Fruit fly (Drosophila melanogaster) whole organism, embryonic: ENCODE results near the gene Gpdh1.

Experiments
- BEAF-32 ChIP-seq: fragments of 200-800 bp; sonication (Bioruptor generic); optimal IDR thresholded peaks from 3 replicates; lab custom pipeline; 2017; ENCODE audit warnings: missing biosample characterization, missing genetic modification characterization, mild to moderate bottlenecking, moderate library complexity, missing genetic modification reagents
- CG10267 ChIP-seq: fragments of 200-800 bp; sonication (Bioruptor generic); optimal IDR thresholded peaks from 2 replicates; lab custom pipeline; 2018; ENCODE audit warnings: missing biosample characterization, mild to moderate bottlenecking, missing genetic modification characterization, moderate library complexity
- CG11696 ChIP-seq: fragments of 200-800 bp; sonication (Bioruptor generic); IDR thresholded peaks from 2 replicates; pipeline ENCODE4 v1.3.6; 2022; ENCODE audit warnings: missing biosample characterization, missing genetic modification characterization
- CG12071 ChIP-seq: fragments of 200-800 bp; sonication (Bioruptor generic); optimal IDR thresholded peaks from 3 replicates; lab custom pipeline; 2018; ENCODE audit warnings: missing biosample characterization, mild to moderate bottlenecking, missing genetic modification characterization
- CG13123 ChIP-seq: fragments of 200-800 bp; sonication (Bioruptor generic); optimal IDR thresholded peaks from 2 replicates; lab custom pipeline; 2016; ENCODE audit warnings: missing biosample characterization, missing genetic modification characterization
- CG14860 ChIP-seq: fragments of 200-800 bp; sonication (Bioruptor generic); IDR thresholded peaks from 3 replicates; pipeline ENCODE4 v1.3.6; 2022; ENCODE audit warnings: missing biosample characterization, missing genetic modification characterization; ENCODE audit not compliant: partially characterized antibody
- CG15479 ChIP-seq: fragments of 200-800 bp; sonication (Bioruptor generic); optimal IDR thresholded peaks from 3 replicates; lab custom pipeline; 2019; ENCODE audit warnings: missing biosample characterization, mild to moderate bottlenecking, missing genetic modification characterization, moderate library complexity
- CG1602 ChIP-seq: fragments of 200-800 bp; sonication (Bioruptor generic); optimal IDR thresholded peaks from 3 replicates; lab custom pipeline; 2016; ENCODE audit warnings: missing biosample characterization, missing genetic modification characterization
- CG16813 ChIP-seq: fragments of 200-800 bp; sonication (Bioruptor generic); IDR thresholded peaks from 3 replicates; pipeline ENCODE4 v1.3.6; 2022; ENCODE audit warnings: missing biosample characterization, missing genetic modification characterization; ENCODE audit not compliant: partially characterized antibody
- CG1832 ChIP-seq: fragments of 200-800 bp; sonication (Bioruptor generic); optimal IDR thresholded peaks from 2 replicates; lab custom pipeline; 2017; ENCODE audit warnings: missing biosample characterization, mild to moderate bottlenecking, missing genetic modification characterization, inconsistent platforms
- CG18619 ChIP-seq: fragments of 200-800 bp; sonication (Bioruptor generic); optimal IDR thresholded peaks from 3 replicates; lab custom pipeline; 2017; ENCODE audit warnings: missing biosample characterization, mild to moderate bottlenecking, missing genetic modification characterization
- CG3065 ChIP-seq: fragments of 200-800 bp; sonication (Bioruptor generic); optimal IDR thresholded peaks from 2 replicates; lab custom pipeline; 2016; ENCODE audit warnings: missing biosample characterization, missing genetic modification characterization
- CG3838 ChIP-seq: fragments of 200-800 bp; sonication (Bioruptor generic); optimal IDR thresholded peaks from 3 replicates; lab custom pipeline; 2016; ENCODE audit warnings: missing biosample characterization, missing genetic modification characterization
- CG7556 ChIP-seq: fragments of 200-800 bp; sonication (Bioruptor generic); optimal IDR thresholded peaks from 2 replicates; lab custom pipeline; 2017; ENCODE audit warnings: missing biosample characterization, mild to moderate bottlenecking, missing genetic modification characterization
- CG8944 ChIP-seq: fragments of 200-800 bp; sonication (Bioruptor generic); optimal IDR thresholded peaks from 3 replicates; lab custom pipeline; 2016; ENCODE audit warnings: missing biosample characterization, missing genetic modification characterization
- CG9215 ChIP-seq: fragments of 200-800 bp; sonication (Bioruptor generic); IDR thresholded peaks from 2 replicates; pipeline ENCODE4 v1.3.6; 2022; ENCODE audit warnings: missing biosample characterization, missing genetic modification characterization
- CoRest ChIP-seq: fragments of 200-800 bp; sonication (Bioruptor generic); optimal IDR thresholded peaks from 3 replicates; lab custom pipeline; 2018; ENCODE audit warnings: missing biosample characterization, mild to moderate bottlenecking, missing genetic modification characterization, moderate library complexity
- Dad ChIP-seq: fragments of 200-800 bp; sonication (Bioruptor generic); optimal IDR thresholded peaks from 3 replicates; lab custom pipeline; 2016; ENCODE audit warnings: missing biosample characterization, missing genetic modification characterization
- Doc3 ChIP-seq: fragments of 200-800 bp; sonication (Bioruptor generic); IDR thresholded peaks from 3 replicates; pipeline ENCODE4 v1.3.6; 2022; ENCODE audit warnings: missing biosample characterization, missing genetic modification characterization; ENCODE audit not compliant: partially characterized antibody
- Gug ChIP-seq: fragments of 200-800 bp; sonication (Bioruptor generic); IDR thresholded peaks from 4 replicates; pipeline ENCODE4 v1.3.6; 2022; ENCODE audit warnings: missing biosample characterization, missing genetic modification characterization
- HLHmδ ChIP-seq: fragments of 200-800 bp; sonication (Bioruptor generic); optimal IDR thresholded peaks from 2 replicates; lab custom pipeline; 2018; ENCODE audit warnings: missing biosample characterization, mild to moderate bottlenecking, missing genetic modification characterization, moderate library complexity
- Hey ChIP-seq: fragments of 200-800 bp; sonication (Bioruptor generic); optimal IDR thresholded peaks from 3 replicates; lab custom pipeline; 2018; ENCODE audit warnings: missing biosample characterization, mild to moderate bottlenecking, missing genetic modification characterization
- HmgZ ChIP-seq: fragments of 200-800 bp; sonication (Bioruptor generic); optimal IDR thresholded peaks from 2 replicates; lab custom pipeline; 2018; ENCODE audit warnings: missing biosample characterization, mild to moderate bottlenecking, missing genetic modification characterization
- Hmr ChIP-seq: fragments of 200-800 bp; sonication (Bioruptor generic); optimal IDR thresholded peaks from 3 replicates; lab custom pipeline; 2017; ENCODE audit warnings: mild to moderate bottlenecking, missing biosample characterization, missing genetic modification reagents, missing genetic modification characterization
- Hr39 ChIP-seq: fragments of >200 bp; optimal IDR thresholded peaks from 2 replicates; lab custom pipeline; 2017
- Med ChIP-seq: fragments of 200-800 bp; sonication (Bioruptor generic); peaks from one replicate; lab custom pipeline; 2016; ENCODE audit warnings: missing biosample characterization, missing genetic modification characterization, mild to moderate bottlenecking, inconsistent platforms, moderate library complexity
- Optix ChIP-seq: fragments of 200-800 bp; sonication (Bioruptor generic); IDR thresholded peaks from 3 replicates; pipeline ENCODE4 v1.3.6; 2022; ENCODE audit warnings: missing biosample characterization, missing genetic modification characterization
- Poxn ChIP-seq: fragments of 200-800 bp; sonication (Bioruptor generic); IDR thresholded peaks from 2 replicates; pipeline ENCODE4 v1.3.6; 2022; ENCODE audit warnings: missing biosample characterization, missing genetic modification characterization
- Sox102F ChIP-seq: fragments of 200-800 bp; sonication (Bioruptor generic); optimal IDR thresholded peaks from 2 replicates; lab custom pipeline; 2018; ENCODE audit warnings: missing biosample characterization, mild to moderate bottlenecking, missing genetic modification characterization, moderate library complexity
- Vsx1 ChIP-seq: fragments of 200-800 bp; sonication (Bioruptor generic); optimal IDR thresholded peaks from 2 replicates; lab custom pipeline; 2017; ENCODE audit warnings: missing biosample characterization, mild to moderate bottlenecking, missing genetic modification characterization, missing genetic modification reagents
- bsh ChIP-seq, 2 experiments: fragments of 200-800 bp; sonication (Bioruptor generic); optimal IDR thresholded peaks; 2 replicates each; lab custom pipeline; 2017 to 2018; ENCODE audit warnings: mild to moderate bottlenecking in 2 of 2, missing biosample characterization in 2 of 2, missing genetic modification characterization in 2 of 2, moderate library complexity in 1 of 2
- cg ChIP-seq: fragments of 200-800 bp; sonication (Bioruptor generic); optimal IDR thresholded peaks from 3 replicates; lab custom pipeline; 2019; ENCODE audit warnings: missing biosample characterization, mild to moderate bottlenecking, missing genetic modification characterization, moderate library complexity
- eve ChIP-seq, 2 experiments: fragments of >200 bp; optimal IDR thresholded peaks; 2 replicates each; lab custom pipeline; 2017; ENCODE audit warnings: missing biosample characterization in 2 of 2, missing genetic modification characterization in 2 of 2
- ewg ChIP-seq: fragments of 200-800 bp; sonication (Bioruptor generic); optimal IDR thresholded peaks from 3 replicates; lab custom pipeline; 2017; ENCODE audit warnings: mild to moderate bottlenecking, missing biosample characterization, missing genetic modification reagents, missing genetic modification characterization
- gem ChIP-seq: fragments of 200-800 bp; sonication (Bioruptor generic); optimal IDR thresholded peaks from 2 replicates; lab custom pipeline; 2019; ENCODE audit warnings: missing biosample characterization, mild to moderate bottlenecking, missing genetic modification characterization, moderate library complexity
- gfzf ChIP-seq: fragments of 200-800 bp; sonication (Bioruptor generic); optimal IDR thresholded peaks from 2 replicates; lab custom pipeline; 2016; ENCODE audit warnings: missing biosample characterization, mild to moderate bottlenecking, missing genetic modification characterization, moderate library complexity
- grau ChIP-seq: fragments of 200-800 bp; optimal IDR thresholded peaks from 3 replicates; lab custom pipeline; 2019; ENCODE audit warnings: missing biosample characterization, mild to moderate bottlenecking, missing genetic modification characterization, moderate library complexity
- grn ChIP-seq: fragments of 200-800 bp; sonication (Bioruptor generic); optimal IDR thresholded peaks from 3 replicates; lab custom pipeline; 2017; ENCODE audit warnings: missing biosample characterization, missing genetic modification characterization
- gro ChIP-seq: fragments of 200-800 bp; sonication (Bioruptor generic); optimal IDR thresholded peaks from 2 replicates; lab custom pipeline; 2016; ENCODE audit warnings: missing biosample characterization, missing genetic modification characterization
- hbn ChIP-seq: fragments of 200-800 bp; sonication (Bioruptor generic); IDR thresholded peaks from 2 replicates; pipeline ENCODE4 v1.3.6; 2022; ENCODE audit warnings: missing biosample characterization, missing genetic modification characterization; ENCODE audit not compliant: partially characterized antibody
- jigr1 ChIP-seq: fragments of 200-800 bp; sonication (Bioruptor generic); IDR thresholded peaks from 3 replicates; pipeline ENCODE4 v1.3.6; 2022; ENCODE audit warnings: missing biosample characterization, missing genetic modification characterization
- ken ChIP-seq: fragments of 200-800 bp; sonication (Bioruptor generic); IDR thresholded peaks from 3 replicates; pipeline ENCODE4 v1.3.6; 2022; ENCODE audit warnings: missing biosample characterization, missing genetic modification characterization
- lola ChIP-seq, 3 experiments: fragments of >200 bp in 2 of 3; fragments of 200-800 bp in 1 of 3; sonication (Bioruptor generic) in 1 of 3; optimal IDR thresholded peaks; 2 replicates each; lab custom pipeline; 2017 to 2019; ENCODE audit warnings: missing biosample characterization in 3 of 3, missing genetic modification characterization in 3 of 3, mild to moderate bottlenecking in 1 of 3, moderate library complexity in 1 of 3
- luna ChIP-seq: fragments of 200-800 bp; sonication (Bioruptor generic); optimal IDR thresholded peaks from 2 replicates; lab custom pipeline; 2016; ENCODE audit warnings: missing biosample characterization, missing genetic modification characterization
- pros ChIP-seq: fragments of 200-800 bp; sonication (Bioruptor generic); optimal IDR thresholded peaks from 3 replicates; lab custom pipeline; 2019; ENCODE audit warnings: missing biosample characterization, mild to moderate bottlenecking, missing genetic modification characterization, moderate library complexity
- ranshi ChIP-seq: fragments of 200-800 bp; sonication (Bioruptor generic); IDR thresholded peaks from 2 replicates; pipeline ENCODE4 v1.3.6; 2022; ENCODE audit warnings: missing biosample characterization, missing genetic modification characterization
- sug ChIP-seq: fragments of 200-800 bp; optimal IDR thresholded peaks from 2 replicates; lab custom pipeline; 2019; ENCODE audit warnings: missing biosample characterization, mild to moderate bottlenecking, missing genetic modification characterization, moderate library complexity
- tio ChIP-seq: fragments of 200-800 bp; sonication (Bioruptor generic); optimal IDR thresholded peaks from 2 replicates; lab custom pipeline; 2017; ENCODE audit warnings: missing biosample characterization, missing genetic modification characterization, inconsistent platforms
- twi ChIP-seq: fragments of 200-800 bp; optimal IDR thresholded peaks from 2 replicates; lab custom pipeline; 2019; ENCODE audit warnings: missing biosample characterization, mild to moderate bottlenecking, missing genetic modification characterization, moderate library complexity

Gene Gpdh1

DNA sequence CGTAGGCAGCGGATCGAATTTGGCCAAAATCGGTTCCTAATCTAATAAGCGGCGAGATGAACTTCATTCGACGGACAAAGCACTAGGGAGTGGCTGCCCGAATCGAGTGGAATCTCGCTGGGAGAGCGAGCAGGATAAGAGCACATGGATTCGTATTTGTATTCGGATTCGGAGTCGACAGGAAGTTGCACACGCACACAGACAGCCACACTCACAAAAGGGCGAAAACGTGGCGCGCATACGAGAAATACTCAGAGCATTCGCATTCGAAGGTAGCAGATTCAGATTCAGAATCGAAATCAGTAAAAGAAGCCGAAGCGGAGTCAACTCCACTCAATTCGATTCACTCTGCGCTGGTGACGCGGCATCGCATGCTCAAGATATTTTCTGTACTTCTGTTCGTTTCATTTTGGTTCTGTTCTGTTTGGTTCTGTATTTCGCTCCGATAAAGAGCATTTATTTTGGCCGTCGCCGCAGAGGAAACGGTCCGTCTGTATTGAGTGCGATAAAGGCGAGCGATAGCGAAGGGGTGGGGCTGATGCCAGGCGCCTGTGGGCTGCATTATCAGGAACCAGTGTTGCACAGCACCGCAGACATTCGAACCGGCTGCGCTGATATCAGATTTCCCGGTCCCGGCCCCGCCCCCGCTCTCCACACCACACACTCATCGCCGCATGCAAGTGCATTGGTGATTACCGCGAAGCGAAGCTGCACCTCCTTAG lies 35.1 kb downstream of the Gpdh1 start (continued):
- TF ChIP-seq jigr1 (no peak), CG12071 (GFP tag; lab: Kevin White, UChicago) (no peak), CG3838 (GFP tag; lab: Kevin White, UChicago) (no peak), eve (GFP tag; optimal IDR thresholded peaks at IDR 0.05; lab: Kevin White, UChicago) (no peak), Hey (tag; lab: Kevin White, UChicago) (peak; percentile 2), CG18619 (GFP tag; lab: Kevin White, UChicago) (no peak), luna (no peak), gfzf (GFP tag; lab: Kevin White, UChicago) (no peak), CG16813 (GFP tag; lab: Robert Waterston, UW) (no peak), Gug (GFP tag; lab: Robert Waterston, UW) (no peak), Dad (GFP tag; lab: Kevin White, UChicago) (no peak), HLHmδ (GFP tag; lab: Kevin White, UChicago) (peak; percentile 45), CG14860 (GFP tag; lab: Robert Waterston, UW) (no peak), CG13123 (no peak), CoRest (tag; lab: Kevin White, UChicago) (no peak), BEAF-32 (GFP tag; lab: Kevin White, UChicago) (no peak), pros (GFP tag; lab: Kevin White, UChicago) (peak; percentile 71), CG9215 (no peak), Doc3 (GFP tag; lab: Robert Waterston, UW) (no peak), cg (peak; percentile 22), Hmr (GFP tag; lab: Kevin White, UChicago) (no peak), ranshi (GFP tag; lab: Robert Waterston, UW) (no peak), hbn (GFP tag; lab: Robert Waterston, UW) (no peak), CG11696 (GFP tag; lab: Robert Waterston, UW) (no peak), gem (tag; lab: Kevin White, UChicago) (no peak), Poxn (GFP tag; lab: Robert Waterston, UW) (no peak)

DNA sequence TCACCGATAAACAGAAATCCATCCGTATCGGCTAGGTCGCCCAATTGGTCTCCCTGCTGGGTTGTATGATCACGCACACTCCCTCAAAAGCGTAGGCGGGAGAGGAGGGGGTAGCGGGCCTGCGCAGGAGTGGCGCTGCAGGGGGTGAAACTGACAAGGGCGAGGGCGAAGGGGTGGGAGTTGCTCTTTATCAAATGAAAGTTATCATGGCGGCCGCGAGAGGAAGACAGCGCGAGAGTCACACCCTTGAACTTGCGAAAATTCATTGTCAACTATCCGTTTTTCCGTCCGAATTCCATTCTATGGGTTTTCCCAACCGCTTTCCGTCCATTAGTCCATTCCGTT lies 35.6 kb downstream of the Gpdh1 start:
- TF ChIP-seq CG3065 (GFP tag; lab: Kevin White, UChicago) (peak; percentile 31), grn (peak; percentile 49), Hr39 (lab: Kevin White, UChicago) (no peak), CG1602 (GFP tag; lab: Kevin White, UChicago) (no peak), gro (GFP tag; lab: Kevin White, UChicago) (no peak), ewg (GFP tag; lab: Kevin White, UChicago) (peak; percentile 95), tio (GFP tag; lab: Kevin White, UChicago) (no peak), twi (tag; lab: Kevin White, UChicago) (no peak), Med (peak; percentile 38), CG8944 (GFP tag; lab: Kevin White, UChicago) (no peak), HmgZ (no peak), CG15479 (GFP tag; lab: Kevin White, UChicago) (peak; percentile 79), grau (tag; lab: Kevin White, UChicago) (no peak), CG10267 (tag; lab: Kevin White, UChicago) (peak; percentile 42), ken (no peak), lola (GFP tag; optimal IDR thresholded peaks at IDR 0.05; lab: Kevin White, UChicago) (no peak), Optix (GFP tag; lab: Robert Waterston, UW) (no peak), Sox102F (no peak), CG9215 (no peak), CG7556 (GFP tag; lab: Kevin White, UChicago) (no peak), bsh (GFP tag; optimal IDR thresholded peaks at IDR 0.05; lab: Kevin White, UChicago) (no peak), CG1832 (GFP tag; lab: Kevin White, UChicago) (peak; percentile 46), CG12071 (GFP tag; lab: Kevin White, UChicago) (peak; percentile 7), Vsx1 (GFP tag; lab: Kevin White, UChicago) (no peak), sug (tag; lab: Kevin White, UChicago) (peak; percentile 93)
